Worm (Caenorhabditis elegans) whole organism, L2 larva: Measurements from ENCODE around the gene lgmn-1.

ENCODE experiments used
- Y55F3AM.14 ChIP-seq: fragments of 200-800 bp; sonication (Bioruptor generic); optimal IDR thresholded peaks from 2 replicates; lab custom pipeline; 2018; ENCODE audit warnings: mild to moderate bottlenecking, missing genetic modification characterization, missing compliant biosample characterization
- alr-1 ChIP-seq: fragments of 150-350 bp; optimal IDR thresholded peaks from 2 replicates; lab custom pipeline; 2014; ENCODE audit warnings: missing biosample characterization, missing genetic modification characterization
- ama-1 ChIP-seq: fragments of 150-350 bp; optimal IDR thresholded peaks from 2 replicates; lab custom pipeline; 2018; ENCODE audit warnings: inconsistent platforms
- blmp-1 ChIP-seq: sonication (generic microtip); optimal IDR thresholded peaks from 2 replicates; lab custom pipeline; 2017; ENCODE audit warnings: missing genetic modification characterization, mild to moderate bottlenecking, missing compliant biosample characterization, antibody characterized with exemption, moderate library complexity; ENCODE audit not compliant: insufficient read depth
- ceh-16 ChIP-seq: fragments of 150-350 bp; optimal IDR thresholded peaks from 2 replicates; lab custom pipeline; 2014; ENCODE audit warnings: missing biosample characterization, missing genetic modification characterization
- ceh-82 ChIP-seq: fragments of 150-350 bp; optimal IDR thresholded peaks from 2 replicates; lab custom pipeline; 2014; ENCODE audit warnings: missing biosample characterization, missing genetic modification characterization
- crh-2 ChIP-seq: sonication (generic microtip); optimal IDR thresholded peaks from 2 replicates; lab custom pipeline; 2017; ENCODE audit warnings: missing biosample characterization, missing genetic modification characterization
- dmd-4 ChIP-seq: sonication (generic microtip); optimal IDR thresholded peaks from 2 replicates; lab custom pipeline; 2017; ENCODE audit warnings: missing biosample characterization, missing genetic modification characterization
- egl-27 ChIP-seq: sonication (generic microtip); optimal IDR thresholded peaks from 3 replicates; lab custom pipeline; 2017; ENCODE audit warnings: missing biosample characterization, missing genetic modification reagents, missing genetic modification characterization
- elt-3 ChIP-seq: sonication (generic microtip); optimal IDR thresholded peaks from 2 replicates; lab custom pipeline; 2017; ENCODE audit warnings: missing biosample characterization, missing genetic modification characterization
- fos-1 ChIP-seq: fragments of 150-350 bp; optimal IDR thresholded peaks from 2 replicates; lab custom pipeline; 2014; ENCODE audit warnings: missing biosample characterization, missing genetic modification characterization
- gmeb-1 ChIP-seq: fragments of 150-350 bp; optimal IDR thresholded peaks from 2 replicates; lab custom pipeline; 2014; ENCODE audit warnings: missing biosample characterization, missing genetic modification characterization
- lin-11 ChIP-seq: fragments of 150-350 bp; sonication (generic microtip); optimal IDR thresholded peaks from 2 replicates; lab custom pipeline; 2014; ENCODE audit warnings: missing biosample characterization, missing genetic modification characterization, inconsistent platforms, mixed read lengths
- lin-13 ChIP-seq: fragments of 150-350 bp; optimal IDR thresholded peaks from 2 replicates; lab custom pipeline; 2014; ENCODE audit warnings: missing biosample characterization, missing genetic modification reagents, missing genetic modification characterization
- lsy-2 ChIP-seq, 2 experiments: fragments of 150-350 bp in 1 of 2; sonication (generic microtip) in 1 of 2; optimal IDR thresholded peaks; 2 replicates each; lab custom pipeline; 2014 to 2017; ENCODE audit warnings: missing biosample characterization in 2 of 2, missing genetic modification characterization in 2 of 2
- mab-5 ChIP-seq: fragments of 150-350 bp; optimal IDR thresholded peaks from 2 replicates; lab custom pipeline; 2014; ENCODE audit warnings: missing biosample characterization, missing genetic modification characterization
- mbf-1 ChIP-seq: sonication (generic microtip); optimal IDR thresholded peaks from 2 replicates; lab custom pipeline; 2017; ENCODE audit warnings: missing biosample characterization, missing genetic modification characterization
- mdl-1 ChIP-seq, 2 experiments: fragments of 150-350 bp in 1 of 2; sonication (generic microtip) in 1 of 2; optimal IDR thresholded peaks; 2 replicates each; lab custom pipeline; 2017; ENCODE audit warnings: missing biosample characterization in 2 of 2, missing genetic modification characterization in 2 of 2
- nhr-10 ChIP-seq: sonication (generic microtip); optimal IDR thresholded peaks from 2 replicates; lab custom pipeline; 2017; ENCODE audit warnings: missing biosample characterization, missing genetic modification characterization
- nhr-11 ChIP-seq: fragments of 150-350 bp; optimal IDR thresholded peaks from 2 replicates; lab custom pipeline; 2014; ENCODE audit warnings: missing biosample characterization, missing genetic modification characterization
- nhr-12 ChIP-seq: fragments of 150-350 bp; optimal IDR thresholded peaks from 2 replicates; lab custom pipeline; 2014; ENCODE audit warnings: missing biosample characterization, missing genetic modification characterization
- nhr-129 ChIP-seq: fragments of 150-350 bp; optimal IDR thresholded peaks from 2 replicates; lab custom pipeline; 2014; ENCODE audit warnings: missing biosample characterization, missing genetic modification characterization
- nhr-21 ChIP-seq: fragments of 150-350 bp; optimal IDR thresholded peaks from 2 replicates; lab custom pipeline; 2014; ENCODE audit warnings: missing biosample characterization, missing genetic modification characterization
- nhr-23 ChIP-seq: fragments of 150-350 bp; optimal IDR thresholded peaks from 2 replicates; lab custom pipeline; 2014; ENCODE audit warnings: missing biosample characterization, missing genetic modification reagents, missing genetic modification characterization
- nhr-25 ChIP-seq: fragments of 150-350 bp; sonication (generic microtip); optimal IDR thresholded peaks from 3 replicates; lab custom pipeline; 2014; ENCODE audit warnings: missing biosample characterization, missing genetic modification characterization
- nhr-6 ChIP-seq: fragments of 150-350 bp; optimal IDR thresholded peaks from 2 replicates; lab custom pipeline; 2014; ENCODE audit warnings: missing biosample characterization, missing genetic modification characterization
- nhr-77 ChIP-seq: fragments of 150-350 bp; optimal IDR thresholded peaks from 2 replicates; lab custom pipeline; 2014; ENCODE audit warnings: missing biosample characterization, missing genetic modification characterization
- skn-1 ChIP-seq: sonication (generic microtip); optimal IDR thresholded peaks from 2 replicates; lab custom pipeline; 2017; ENCODE audit warnings: missing biosample characterization, missing genetic modification characterization
- sma-3 ChIP-seq: sonication (generic microtip); optimal IDR thresholded peaks from 2 replicates; lab custom pipeline; 2016; ENCODE audit warnings: missing genetic modification reagents, missing genetic modification characterization, missing compliant biosample characterization
- sma-9 ChIP-seq, 2 experiments: fragments of 150-350 bp in 1 of 2; sonication (generic microtip) in 1 of 2; optimal IDR thresholded peaks; 2 replicates each; lab custom pipeline; 2014 to 2016; ENCODE audit warnings: missing genetic modification characterization in 2 of 2, mild to moderate bottlenecking in 1 of 2, missing biosample characterization in 1 of 2, missing compliant biosample characterization in 1 of 2, missing genetic modification reagents in 1 of 2, moderate library complexity in 1 of 2
- snpc-4 ChIP-seq: fragments of 150-350 bp; optimal IDR thresholded peaks from 2 replicates; lab custom pipeline; 2014; ENCODE audit warnings: missing biosample characterization, missing genetic modification characterization
- unc-39 ChIP-seq: fragments of 150-350 bp; optimal IDR thresholded peaks from 2 replicates; lab custom pipeline; 2014; ENCODE audit warnings: missing biosample characterization, missing genetic modification characterization
- unc-55 ChIP-seq: fragments of 150-350 bp; sonication (generic microtip); optimal IDR thresholded peaks from 3 replicates; lab custom pipeline; 2014; ENCODE audit warnings: missing biosample characterization, missing genetic modification reagents, missing genetic modification characterization
- unc-62 ChIP-seq: fragments of 150-350 bp; optimal IDR thresholded peaks from 2 replicates; lab custom pipeline; 2014; ENCODE audit warnings: missing biosample characterization, missing genetic modification reagents, missing genetic modification characterization
- zag-1 ChIP-seq: fragments of 150-350 bp; optimal IDR thresholded peaks from 2 replicates; lab custom pipeline; 2014; ENCODE audit warnings: missing biosample characterization, missing genetic modification characterization
- ztf-1 ChIP-seq: fragments of 200-800 bp; sonication (Bioruptor generic); conservative IDR thresholded peaks from 2 replicates; pipeline ENCODE4 v1.3.6; 2022; ENCODE audit warnings: missing genetic modification characterization, missing compliant biosample characterization
- ztf-4 ChIP-seq: fragments of 150-350 bp; optimal IDR thresholded peaks from 2 replicates; lab custom pipeline; 2014; ENCODE audit warnings: missing biosample characterization, missing genetic modification characterization

The lgmn-1 gene

ce11 chrV:12540739-12541138 lies 27.9 kb downstream of the lgmn-1 start, which contains the start of gene F45D3.2:
F45D3.2 (plus strand) TSS chrV:12541039.
- no peak for TF ChIP-seq sma-9 (GFP tag; optimal IDR thresholded peaks at IDR 0.05; lab: Kevin White, UChicago)
- TF ChIP-seq sma-9 (tag; optimal IDR thresholded peaks at IDR 0.05; lab: Kevin White, UChicago) = no peak
- no peak for TF ChIP-seq sma-3 (GFP tag; lab: Kevin White, UChicago)
- no peak for TF ChIP-seq elt-3 (tag; lab: Kevin White, UChicago)
- TF ChIP-seq ama-1 (lab: Kevin White, UChicago) = no peak
- TF ChIP-seq mdl-1 (tag; optimal IDR thresholded peaks at IDR 0.05; lab: Kevin White, UChicago) = no peak
- TF ChIP-seq alr-1 (tag; lab: Kevin White, UChicago) = no peak
- no peak for TF ChIP-seq nhr-6 (tag; lab: Kevin White, UChicago)

ce11 chrV:12541207-12541606 lies 28.4 kb downstream of the lgmn-1 start:
- TF ChIP-seq mdl-1 (tag; optimal IDR thresholded peaks at IDR 0.05; lab: Kevin White, UChicago) = no peak
- no peak for TF ChIP-seq Y55F3AM.14 (GFP tag; lab: Kevin White, UChicago)
- TF ChIP-seq crh-2 (tag; lab: Kevin White, UChicago) = no peak
- TF ChIP-seq gmeb-1 (tag; lab: Kevin White, UChicago) = no peak
- TF ChIP-seq unc-62 = no peak
- no peak for TF ChIP-seq nhr-10
- no peak for TF ChIP-seq unc-55 (GFP tag; lab: Kevin White, UChicago)
- no peak for TF ChIP-seq mbf-1 (tag; lab: Kevin White, UChicago)
- TF ChIP-seq zag-1 (tag; lab: Kevin White, UChicago) = no peak
- TF ChIP-seq nhr-12 = no peak
- no peak for TF ChIP-seq ceh-16 (tag; lab: Kevin White, UChicago)
- no peak for TF ChIP-seq mab-5 (tag; lab: Kevin White, UChicago)
- TF ChIP-seq lin-13 (GFP tag; lab: Kevin White, UChicago) = no peak
- no peak for TF ChIP-seq egl-27
- TF ChIP-seq skn-1 (tag; lab: Kevin White, UChicago) = no peak
- no peak for TF ChIP-seq sma-9 (GFP tag; optimal IDR thresholded peaks at IDR 0.05; lab: Kevin White, UChicago)
- no peak for TF ChIP-seq sma-9 (tag; optimal IDR thresholded peaks at IDR 0.05; lab: Kevin White, UChicago)
- no peak for TF ChIP-seq snpc-4 (tag; lab: Kevin White, UChicago)

- peak in 1 of 2 experiments; percentile 43 for TF ChIP-seq lsy-2 (tag; optimal IDR thresholded peaks at IDR 0.05; lab: Kevin White, UChicago)
- TF ChIP-seq elt-3 (tag; lab: Kevin White, UChicago) = no peak
- no peak for TF ChIP-seq ceh-82 (tag; lab: Kevin White, UChicago)
- TF ChIP-seq alr-1 (tag; lab: Kevin White, UChicago) = no peak
- TF ChIP-seq fos-1 (tag; lab: Kevin White, UChicago) = peak; percentile 45
- TF ChIP-seq lin-11 (tag; lab: Kevin White, UChicago) = no peak
- no peak for TF ChIP-seq Y55F3AM.14 (GFP tag; lab: Kevin White, UChicago)
- no peak for TF ChIP-seq mab-5 (tag; lab: Kevin White, UChicago)
- no peak for TF ChIP-seq skn-1 (tag; lab: Kevin White, UChicago)
- peak; percentile 48 for TF ChIP-seq blmp-1 (tag; lab: Kevin White, UChicago)
- no peak for TF ChIP-seq ztf-1 (GFP tag; lab: Robert Waterston, UW)
- no peak for TF ChIP-seq nhr-77
- TF ChIP-seq nhr-21 = peak; percentile 60
- TF ChIP-seq unc-55 (GFP tag; lab: Kevin White, UChicago) = no peak
- no peak for TF ChIP-seq ztf-4 (tag; lab: Kevin White, UChicago)
- peak; percentile 37 for TF ChIP-seq nhr-25 (tag; lab: Kevin White, UChicago)
- TF ChIP-seq nhr-129 = no peak
- no peak for TF ChIP-seq unc-39 (tag; lab: Kevin White, UChicago)
- TF ChIP-seq dmd-4 (tag; lab: Kevin White, UChicago) = no peak
- no peak for TF ChIP-seq nhr-23 (tag; lab: Kevin White, UChicago)
- TF ChIP-seq crh-2 (tag; lab: Kevin White, UChicago) = no peak
- TF ChIP-seq nhr-12 = no peak
- TF ChIP-seq nhr-11 (tag; lab: Kevin White, UChicago) = peak; percentile 83
Observed at ce11 chrV:12542683-12543319, 29.9 kb downstream of the lgmn-1 start.
